Worm (Caenorhabditis elegans) whole organism, mixed stage, embryonic: ENCODE results near the gene nhr-15.

ENCODE experiments used
- ceh-39 ChIP-seq: fragments of 150-350 bp; optimal IDR thresholded peaks from 2 replicates; lab custom pipeline; 2014; ENCODE audit warnings: missing biosample characterization, missing genetic modification characterization
- ceh-43 ChIP-seq: fragments of 200-800 bp; sonication (Bioruptor generic); optimal IDR thresholded peaks from 2 replicates; lab custom pipeline; 2018; ENCODE audit warnings: mild to moderate bottlenecking, missing genetic modification characterization, moderate library complexity, missing compliant biosample characterization
- elt-3 ChIP-seq: fragments of 150-350 bp; optimal IDR thresholded peaks from 2 replicates; lab custom pipeline; 2014; ENCODE audit warnings: missing biosample characterization, missing genetic modification characterization
- lin-13 ChIP-seq: fragments of 150-350 bp; optimal IDR thresholded peaks from 2 replicates; lab custom pipeline; 2014; ENCODE audit warnings: missing biosample characterization, missing genetic modification characterization
- lsy-2 ChIP-seq: fragments of 150-350 bp; optimal IDR thresholded peaks from 2 replicates; lab custom pipeline; 2014; ENCODE audit warnings: missing biosample characterization, missing genetic modification characterization
- nhr-28 ChIP-seq: fragments of 150-350 bp; optimal IDR thresholded peaks from 2 replicates; lab custom pipeline; 2014; ENCODE audit warnings: missing biosample characterization, missing genetic modification characterization
- nhr-76 ChIP-seq: sonication (generic microtip); optimal IDR thresholded peaks from 2 replicates; lab custom pipeline; 2017; ENCODE audit warnings: missing biosample characterization, missing genetic modification characterization
- pha-4 ChIP-seq: fragments of 150-350 bp; optimal IDR thresholded peaks from 2 replicates; lab custom pipeline; 2018; ENCODE audit warnings: missing biosample characterization, missing genetic modification reagents, missing genetic modification characterization
- snpc-4 ChIP-seq: fragments of 150-350 bp; optimal IDR thresholded peaks from 2 replicates; lab custom pipeline; 2014; ENCODE audit warnings: missing biosample characterization, missing genetic modification characterization
- unc-39 ChIP-seq: fragments of 150-350 bp; optimal IDR thresholded peaks from 2 replicates; lab custom pipeline; 2014; ENCODE audit warnings: missing biosample characterization, missing genetic modification characterization
- unc-62 ChIP-seq: fragments of 150-350 bp; optimal IDR thresholded peaks from 2 replicates; lab custom pipeline; 2014; ENCODE audit warnings: missing biosample characterization, missing genetic modification reagents, missing genetic modification characterization
- zip-8 ChIP-seq: fragments of 150-350 bp; optimal IDR thresholded peaks from 2 replicates; lab custom pipeline; 2014; ENCODE audit warnings: missing biosample characterization, missing genetic modification characterization
- ztf-11 ChIP-seq: fragments of 150-350 bp; optimal IDR thresholded peaks from 2 replicates; lab custom pipeline; 2014; ENCODE audit warnings: missing biosample characterization, missing genetic modification characterization

ce11 chrV:350822-351221 lies 38.3 kb downstream of the nhr-15 start:
- TF ChIP-seq snpc-4 (tag; lab: Kevin White, UChicago) = no peak
- TF ChIP-seq elt-3 = no peak
- TF ChIP-seq nhr-28 = no peak
- no peak for TF ChIP-seq lin-13 (tag; lab: Kevin White, UChicago)
- no peak for TF ChIP-seq unc-39 (tag; lab: Kevin White, UChicago)
- TF ChIP-seq ztf-11 = no peak
- TF ChIP-seq ceh-43 = no peak
- TF ChIP-seq zip-8 (tag; lab: Kevin White, UChicago) = no peak
- no peak for TF ChIP-seq pha-4 (tag; lab: Kevin White, UChicago)
- TF ChIP-seq nhr-76 (tag; lab: Kevin White, UChicago) = no peak
- no peak for TF ChIP-seq unc-62 (GFP tag; lab: Kevin White, UChicago)
- TF ChIP-seq lsy-2 (tag; lab: Kevin White, UChicago) = no peak
- TF ChIP-seq ceh-39 = no peak
